Worm (Caenorhabditis elegans) whole organism, L1 larva: Measurements from ENCODE around the gene F49C5.5.

Experiments used
- aly-2 ChIP-seq: fragments of 150-350 bp; optimal IDR thresholded peaks from 2 replicates; lab custom pipeline; 2014; ENCODE audit warnings: missing biosample characterization, missing genetic modification characterization
- dsc-1 ChIP-seq: sonication (generic microtip); optimal IDR thresholded peaks from 2 replicates; lab custom pipeline; 2016; ENCODE audit warnings: mild to moderate bottlenecking, missing genetic modification characterization, missing compliant biosample characterization
- egl-27 ChIP-seq, 2 experiments: fragments of 150-350 bp in 1 of 2; sonication (generic microtip); optimal IDR thresholded peaks; 3 replicates each; lab custom pipeline; 2017 to 2018; ENCODE audit warnings: missing biosample characterization in 2 of 2, missing genetic modification characterization in 2 of 2, missing genetic modification reagents in 2 of 2
- fkh-10 ChIP-seq: sonication (generic microtip); optimal IDR thresholded peaks from 2 replicates; lab custom pipeline; 2017; ENCODE audit warnings: missing biosample characterization, missing genetic modification reagents, missing genetic modification characterization
- lsy-2 ChIP-seq, 2 experiments: fragments of 150-350 bp; optimal IDR thresholded peaks; 2 replicates each; lab custom pipeline; 2014; ENCODE audit warnings: missing biosample characterization in 2 of 2, missing genetic modification characterization in 2 of 2
- pqm-1 ChIP-seq: sonication (generic microtip); optimal IDR thresholded peaks from 3 replicates; lab custom pipeline; 2017; ENCODE audit warnings: missing biosample characterization, missing genetic modification characterization
- snpc-4 ChIP-seq: fragments of 150-350 bp; optimal IDR thresholded peaks from 2 replicates; lab custom pipeline; 2014; ENCODE audit warnings: missing biosample characterization, missing genetic modification characterization
- ztf-11 ChIP-seq, 2 experiments: sonication (generic microtip); optimal IDR thresholded peaks; 2 replicates each; lab custom pipeline; 2016 to 2017; ENCODE audit warnings: missing genetic modification characterization in 2 of 2, missing biosample characterization in 1 of 2, missing compliant biosample characterization in 1 of 2

ce11 chrII:12511866-12512265 is 34.4 kb downstream of the F49C5.5 start, which contains the start of gene srh-73:
- TF ChIP-seq fkh-10 (GFP tag; lab: Kevin White, UChicago) = no peak
- TF ChIP-seq pqm-1 (tag; lab: Kevin White, UChicago) = no peak
- TF ChIP-seq dsc-1 (tag; lab: Kevin White, UChicago) = no peak
- TF ChIP-seq egl-27 (tag; optimal IDR thresholded peaks at IDR 0.05; lab: Kevin White, UChicago) = no peak
- TF ChIP-seq lsy-2 (tag; optimal IDR thresholded peaks at IDR 0.05; lab: Kevin White, UChicago) = no peak
- no peak for TF ChIP-seq snpc-4 (tag; lab: Kevin White, UChicago)
- TF ChIP-seq ztf-11 (tag; optimal IDR thresholded peaks at IDR 0.05; lab: Kevin White, UChicago) = no peak
- TF ChIP-seq aly-2 = no peak
